Fruit fly (Drosophila melanogaster): Measurements from ENCODE around the gene CG31954.

The CG31954 gene

DNA sequence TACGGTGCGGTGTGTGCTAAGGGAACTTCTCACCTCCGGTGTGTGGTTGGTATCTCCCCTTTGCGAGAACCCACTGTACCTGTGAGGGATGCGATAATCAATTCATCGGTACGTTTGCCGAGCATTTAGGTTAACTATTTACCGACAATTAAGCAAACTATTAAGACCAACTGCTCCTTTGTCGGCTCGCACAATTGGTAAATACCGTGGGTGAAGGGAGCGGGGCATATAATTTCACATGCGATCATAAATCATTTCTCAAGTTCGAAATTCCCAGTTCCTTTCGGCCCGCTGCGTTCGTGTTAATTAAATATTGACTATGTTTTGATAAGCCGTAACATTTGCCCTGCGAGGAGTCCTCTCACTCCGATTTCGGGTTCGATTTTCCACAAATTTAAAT, 39.0 kb upstream of the CG31954 start (continued):
- TF ChIP-seq CG7839 (tag; optimal IDR thresholded peaks at IDR 0.05) (no peak), CG33213 (GFP tag; optimal IDR thresholded peaks at IDR 0.05) (no peak), disco-r (GFP tag; optimal IDR thresholded peaks at IDR 0.05) (no peak), CG10431 (GFP tag; optimal IDR thresholded peaks at IDR 0.05) (no peak), shn (GFP tag; optimal IDR thresholded peaks at IDR 0.05) (no peak), CG6683 (GFP tag; optimal IDR thresholded peaks at IDR 0.05) (no peak), Bgb (GFP tag; IDR thresholded peaks at IDR 0.05; ENCODE audit: partially characterized antibody) (no peak), CG5953 (GFP tag; IDR thresholded peaks at IDR 0.05) (no peak), zfh2 (GFP tag; optimal IDR thresholded peaks at IDR 0.05) (no peak), Xrp1 (GFP tag; IDR thresholded peaks at IDR 0.05) (0 out of 2 replicates have a peak, but pooled peaks have one; percentile 15), Antp (GFP tag; optimal IDR thresholded peaks at IDR 0.05) (no peak), sisA (GFP tag; IDR thresholded peaks at IDR 0.05) (no peak), ssp (GFP tag; IDR thresholded peaks at IDR 0.05) (no peak), CG14710 (tag; optimal IDR thresholded peaks at IDR 0.05) (peak; percentile 20), CG7372 (GFP tag; IDR thresholded peaks at IDR 0.05) (no peak), CG8281 (tag; optimal IDR thresholded peaks at IDR 0.05) (no peak), ac (GFP tag; optimal IDR thresholded peaks at IDR 0.05) (peak; percentile 79), ind (GFP tag; optimal IDR thresholded peaks at IDR 0.05) (no peak), pfk (GFP tag; optimal IDR thresholded peaks at IDR 0.05) (no peak), CG8924 (tag; optimal IDR thresholded peaks at IDR 0.05) (no peak), chn (GFP tag; optimal IDR thresholded peaks at IDR 0.05) (no peak), CG15011 (GFP tag; optimal IDR thresholded peaks at IDR 0.05) (no peak), CG3065 (GFP tag; optimal IDR thresholded peaks at IDR 0.05) (no peak), HLH54F (GFP tag; optimal IDR thresholded peaks at IDR 0.05) (no peak), kni (GFP tag; optimal IDR thresholded peaks at IDR 0.05) (peak; percentile 18), Gsc (GFP tag; IDR thresholded peaks at IDR 0.05) (no peak), CG12104 (GFP tag; optimal IDR thresholded peaks at IDR 0.05) (no peak), slbo (GFP tag; IDR thresholded peaks at IDR 0.05) (no peak), CG2120 (GFP tag; optimal IDR thresholded peaks at IDR 0.05) (no peak), CG30431 (GFP tag; optimal IDR thresholded peaks at IDR 0.05) (no peak), knrl (GFP tag; IDR thresholded peaks at IDR 0.05; ENCODE audit: partially characterized antibody) (no peak), CG13624 (GFP tag; optimal IDR thresholded peaks at IDR 0.05) (no peak), CG31365 (tag; optimal IDR thresholded peaks at IDR 0.05) (no peak)

DNA sequence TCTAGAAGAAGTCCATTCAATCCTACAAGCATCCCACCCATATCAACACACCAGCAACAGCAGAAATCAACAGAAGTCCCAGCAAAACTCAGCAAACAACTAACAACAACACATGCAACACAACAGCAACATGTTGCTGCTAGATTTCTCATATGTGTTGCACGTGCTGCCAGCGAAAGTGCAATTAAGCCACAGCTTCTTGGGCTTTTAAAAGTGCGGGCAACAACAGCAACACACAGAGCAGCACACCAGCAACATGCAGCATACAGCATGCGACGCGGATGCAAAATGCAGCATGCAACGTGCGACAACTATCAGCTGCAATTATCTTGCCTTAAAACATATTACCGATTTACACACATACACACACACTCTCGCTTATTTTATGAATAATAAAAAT, 37.6 kb upstream of the CG31954 start:
- TF ChIP-seq HHEX (GFP tag; optimal IDR thresholded peaks at IDR 0.05): no peak
- no peak for TF ChIP-seq wek (GFP tag; optimal IDR thresholded peaks at IDR 0.05)
- TF ChIP-seq slou (GFP tag; optimal IDR thresholded peaks at IDR 0.05): no peak
- peak; percentile 52 for TF ChIP-seq CG11504 (tag; optimal IDR thresholded peaks at IDR 0.05)
- no peak for TF ChIP-seq repo (GFP tag; optimal IDR thresholded peaks at IDR 0.05)
- TF ChIP-seq tio (GFP tag; optimal IDR thresholded peaks at IDR 0.05): no peak
- 0 out of 3 replicates have a peak, but pooled peaks have one; percentile 5 for TF ChIP-seq CG11456 (GFP tag; IDR thresholded peaks at IDR 0.05)
- TF ChIP-seq tin (GFP tag; optimal IDR thresholded peaks at IDR 0.05): no peak
- TF ChIP-seq maf-S (GFP tag; optimal IDR thresholded peaks at IDR 0.05): no peak
